Worm (Caenorhabditis elegans): ENCODE results near the gene F22B5.6.

DNA sequence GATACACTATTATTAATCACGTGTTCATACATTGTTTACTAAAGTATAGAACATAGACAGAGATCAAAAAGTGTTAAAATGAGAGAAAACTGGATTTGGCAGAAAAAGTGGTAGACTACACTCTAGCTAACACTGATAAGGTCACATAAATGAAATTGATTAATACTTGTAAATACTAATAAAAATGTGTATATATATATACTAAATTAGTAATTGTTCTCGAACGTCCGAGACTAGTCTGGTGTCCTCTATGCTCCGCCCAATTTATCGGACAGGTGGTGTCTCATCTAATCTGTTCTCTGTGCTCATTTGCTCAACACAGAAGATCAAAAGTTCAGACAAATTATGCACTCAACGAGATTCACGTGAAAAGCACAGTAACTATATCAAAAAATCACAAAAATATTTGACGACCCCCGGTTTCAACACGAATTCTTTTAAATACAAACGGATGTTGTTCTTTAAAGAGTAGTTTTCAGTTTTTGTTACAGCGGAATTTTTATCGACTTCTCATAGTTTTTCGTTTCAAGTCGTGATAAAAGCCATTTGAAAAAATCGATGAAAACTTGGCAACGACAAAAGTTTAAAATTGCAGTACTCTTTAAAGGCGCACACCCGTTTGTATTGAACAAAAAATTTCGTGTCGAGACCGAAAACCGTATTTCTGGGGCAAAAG is 25.2 kb upstream of the F22B5.6 start:
- TF ChIP-seq sox-4 (tag; optimal IDR thresholded peaks at IDR 0.05) (no peak), elt-2 (tag; optimal IDR thresholded peaks at IDR 0.05) (peak; percentile 21), nhr-11 (tag; optimal IDR thresholded peaks at IDR 0.05) (no peak), tbx-7 (tag; optimal IDR thresholded peaks at IDR 0.05) (no peak)
